Fruit fly (Drosophila melanogaster) ovary, adult (tissue): Measurements from ENCODE around the gene CG11586.

ENCODE experiments used
- CG17801 ChIP-seq: fragments of 200-800 bp; optimal IDR thresholded peaks from 2 replicates; lab custom pipeline; 2019; ENCODE audit warnings: missing biosample characterization, mild to moderate bottlenecking, missing genetic modification characterization, moderate library complexity; ENCODE audit not compliant: partially characterized antibody

CG11586 gene

dm6 chr3L:4262384-4262783, at the start of gene CG11586, which contains the start of gene VhaM9.7-a:
TSS of gene CG11586 (minus strand) at chr3L:4262470.
TSS of gene VhaM9.7-a (plus strand) at chr3L:4262705.
- TF ChIP-seq CG17801 (GFP tag; lab: Kevin White, UChicago) = peak; percentile 15

- TF ChIP-seq CG17801 (GFP tag; lab: Kevin White, UChicago) = no peak
Observed at dm6 chr3L:4310604-4311003, 48.3 kb upstream of the CG11586 start.

dm6 chr3L:4307691-4308383, 45.6 kb upstream of the CG11586 start, which contains the start of gene dyl:
TSS of gene dyl (minus strand) at chr3L:4307718.
- no peak for TF ChIP-seq CG17801 (GFP tag; lab: Kevin White, UChicago)

- no peak for TF ChIP-seq CG17801 (GFP tag; lab: Kevin White, UChicago)
Observed at dm6 chr3L:4304244-4304959, 42.1 kb upstream of the CG11586 start.

- TF ChIP-seq CG17801 (GFP tag; lab: Kevin White, UChicago) = no peak
Observed at dm6 chr3L:4302088-4302487, 39.8 kb upstream of the CG11586 start.

- TF ChIP-seq CG17801 (GFP tag; lab: Kevin White, UChicago) = no peak
Observed at dm6 chr3L:4296760-4297159, 34.5 kb upstream of the CG11586 start.

- peak; percentile 20 for TF ChIP-seq CG17801 (GFP tag; lab: Kevin White, UChicago)
Observed at dm6 chr3L:4293711-4294110, 31.4 kb upstream of the CG11586 start.

- no peak for TF ChIP-seq CG17801 (GFP tag; lab: Kevin White, UChicago)
Observed at dm6 chr3L:4293304-4293703, 31.0 kb upstream of the CG11586 start.

- TF ChIP-seq CG17801 (GFP tag; lab: Kevin White, UChicago) = peak; percentile 64
Observed at dm6 chr3L:4292120-4292697, 29.9 kb upstream of the CG11586 start, which contains the start of the genes CG15012 and Fdx2. TSS of gene CG15012 (minus strand) at chr3L:4292246. TSS of gene Fdx2 (plus strand) at chr3L:4292482.

- peak; percentile 16 for TF ChIP-seq CG17801 (GFP tag; lab: Kevin White, UChicago)
Observed at dm6 chr3L:4288591-4289056, 26.4 kb upstream of the CG11586 start, which contains the start of gene Hexo1. TSS of gene Hexo1 (plus strand) at chr3L:4288641.

dm6 chr3L:4286784-4287183, 24.5 kb upstream of the CG11586 start, which contains the start of gene TfIIEbeta:
TSS of gene TfIIEbeta (plus strand) at chr3L:4287038.
- TF ChIP-seq CG17801 (GFP tag; lab: Kevin White, UChicago) = no peak

dm6 chr3L:4283428-4284089, 21.3 kb upstream of the CG11586 start, which contains the start of the genes srw and CG1316:
TSS of gene srw (minus strand) at chr3L:4283478.
TSS of gene CG1316 (plus strand) at chr3L:4283851.
- peak; percentile 47 for TF ChIP-seq CG17801 (GFP tag; lab: Kevin White, UChicago)

- TF ChIP-seq CG17801 (GFP tag; lab: Kevin White, UChicago) = peak; percentile 60
Observed at dm6 chr3L:4282627-4283026, 20.4 kb upstream of the CG11586 start, which contains the start of gene CG11583. TSS of gene CG11583 (minus strand) at chr3L:4282817.

- TF ChIP-seq CG17801 (GFP tag; lab: Kevin White, UChicago) = no peak
Observed at dm6 chr3L:4277796-4278195, 15.5 kb upstream of the CG11586 start, which contains the start of gene Ctl1. TSS of gene Ctl1 (plus strand) at chr3L:4277962.
